Worm (Caenorhabditis elegans): ENCODE data around the gene C31H2.3.

DNA sequence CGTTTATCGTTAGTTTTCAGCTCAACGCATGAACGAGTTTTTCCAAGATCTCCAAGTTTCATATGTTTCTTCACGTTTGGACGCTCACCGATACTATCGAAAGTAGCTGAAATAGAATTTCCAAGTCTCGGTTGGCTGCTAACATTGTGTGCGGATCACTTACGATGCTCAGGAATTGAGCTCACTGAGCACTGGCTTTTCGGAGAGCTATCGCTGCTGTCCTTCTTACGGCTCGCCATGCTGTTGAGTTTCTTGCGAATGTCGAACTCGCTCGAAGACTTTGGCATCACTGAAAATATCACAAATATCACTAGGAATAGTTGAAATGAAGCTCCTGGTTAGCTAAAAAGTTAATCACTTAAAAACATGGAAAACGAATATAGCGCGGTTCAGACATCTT lies 2.3 kb downstream of the C31H2.3 start:
- TF ChIP-seq ceh-36 (tag; optimal IDR thresholded peaks at IDR 0.05) (no peak), aly-1 (tag; optimal IDR thresholded peaks at IDR 0.05) (no peak), ama-1 (optimal IDR thresholded peaks at IDR 0.05) (no peak), hnd-1 (tag; optimal IDR thresholded peaks at IDR 0.05) (no peak), flt-1 (GFP tag; IDR thresholded peaks at IDR 0.05) (no peak), scrt-1 (GFP tag; IDR thresholded peaks at IDR 0.05) (no peak), sea-1 (GFP tag; conservative IDR thresholded peaks at IDR 0.05) (no peak), ets-7 (tag; optimal IDR thresholded peaks at IDR 0.05) (no peak)

All from whole organism, early embryonic.